In genomic region chr3R:9872133-9872814, dm6 we compare ENCODE assay signal across 1 fruit fly cellular context.
TF ChIP-seq lines count a peak whose summit lies in the region.

No protein-coding gene starts in this region.

TF ChIP-seq in whole organism, embryonic, 481 proteins besides CTCF, POLR2A, EP300 and RAD21 (continued from another document and continues in another):
- no peak for TF ChIP-seq CG10267 (tag; optimal IDR thresholded peaks at IDR 0.05; lab: Kevin White, UChicago)
- TF ChIP-seq CG8089 (GFP tag; optimal IDR thresholded peaks at IDR 0.05; lab: Kevin White, UChicago) = no peak
- TF ChIP-seq Ptx1 (GFP tag; IDR thresholded peaks at IDR 0.05; lab: Robert Waterston, UW) = no peak
- peak; percentile 44; the same call in 2 of the 3 replicates for TF ChIP-seq row (GFP tag; IDR thresholded peaks at IDR 0.05; lab: Robert Waterston, UW)
- TF ChIP-seq org-1 (GFP tag; optimal IDR thresholded peaks at IDR 0.05; lab: Kevin White, UChicago) = no peak
- TF ChIP-seq esg (GFP tag; conservative IDR thresholded peaks at IDR 0.05; lab: Robert Waterston, UW) = no peak
- TF ChIP-seq CG12769 (tag; optimal IDR thresholded peaks at IDR 0.05; lab: Kevin White, UChicago) = peak; percentile 97
- peak; percentile 43 for TF ChIP-seq CG15269 (tag; optimal IDR thresholded peaks at IDR 0.05; lab: Kevin White, UChicago)
- TF ChIP-seq tx (GFP tag; optimal IDR thresholded peaks at IDR 0.05; lab: Kevin White, UChicago) = no peak
- TF ChIP-seq dan (GFP tag; IDR thresholded peaks at IDR 0.05; lab: Robert Waterston, UW) = no peak
- no peak for TF ChIP-seq NC2β (GFP tag; optimal IDR thresholded peaks at IDR 0.05; lab: Kevin White, UChicago)
- TF ChIP-seq CG18011 (GFP tag; optimal IDR thresholded peaks at IDR 0.05; lab: Kevin White, UChicago) = no peak
- TF ChIP-seq lmd (GFP tag; IDR thresholded peaks at IDR 0.05; lab: Robert Waterston, UW) = peak; percentile 7; the same call in 1 of the 2 replicates
- peak; percentile 10; the same call in 1 of the 2 replicates for TF ChIP-seq chm (GFP tag; IDR thresholded peaks at IDR 0.05; lab: Robert Waterston, UW)
- peak; percentile 34; the same call in 1 of the 3 replicates for TF ChIP-seq CG34422 (GFP tag; IDR thresholded peaks at IDR 0.05; lab: Robert Waterston, UW)
- no peak for TF ChIP-seq CG9437 (GFP tag; optimal IDR thresholded peaks at IDR 0.05; lab: Kevin White, UChicago)
- TF ChIP-seq Med (GFP tag; lab: Kevin White, UChicago) = peak; percentile 77
- no peak for TF ChIP-seq cwo (GFP tag; optimal IDR thresholded peaks at IDR 0.05; lab: Kevin White, UChicago)
- TF ChIP-seq Blimp-1 (GFP tag; optimal IDR thresholded peaks at IDR 0.05; lab: Kevin White, UChicago) = no peak
- no peak for TF ChIP-seq CG11560 (tag; IDR thresholded peaks at IDR 0.05; lab: Robert Waterston, UW)
- no peak for TF ChIP-seq bowl (GFP tag; IDR thresholded peaks at IDR 0.05; lab: Robert Waterston, UW)
- no peak for TF ChIP-seq yki (optimal IDR thresholded peaks at IDR 0.05; lab: Kevin White, UChicago)
- TF ChIP-seq dmrt99B (tag; optimal IDR thresholded peaks at IDR 0.05; lab: Kevin White, UChicago) = peak; percentile 36
- peak; percentile 20; the same call in 1 of the 3 replicates for TF ChIP-seq ken (GFP tag; IDR thresholded peaks at IDR 0.05; lab: Robert Waterston, UW)
- peak; percentile 16 for TF ChIP-seq Nf-YC (tag; optimal IDR thresholded peaks at IDR 0.05; lab: Kevin White, UChicago)
- peak; percentile 18; the same call in 2 of the 3 replicates for TF ChIP-seq tgo (GFP tag; IDR thresholded peaks at IDR 0.05; lab: Robert Waterston, UW)
- no peak for TF ChIP-seq CG1529 (GFP tag; optimal IDR thresholded peaks at IDR 0.05; lab: Kevin White, UChicago)
- TF ChIP-seq Nf-YB (GFP tag; optimal IDR thresholded peaks at IDR 0.05; lab: Kevin White, UChicago) = peak; percentile 1
- TF ChIP-seq scrt (GFP tag; optimal IDR thresholded peaks at IDR 0.05; lab: Kevin White, UChicago) = peak; percentile 44
- peak; percentile 20 for TF ChIP-seq CG15696 (tag; optimal IDR thresholded peaks at IDR 0.05; lab: Kevin White, UChicago)
- peak; percentile 28 for TF ChIP-seq Abd-B (GFP tag; optimal IDR thresholded peaks at IDR 0.05; lab: Kevin White, UChicago)
- TF ChIP-seq sisA (GFP tag; IDR thresholded peaks at IDR 0.05; lab: Robert Waterston, UW) = no peak
- TF ChIP-seq ind (GFP tag; optimal IDR thresholded peaks at IDR 0.05; lab: Kevin White, UChicago) = peak; percentile 23
- peak; percentile 12 for TF ChIP-seq CG2120 (GFP tag; optimal IDR thresholded peaks at IDR 0.05; lab: Kevin White, UChicago)
- TF ChIP-seq Sox102F (GFP tag; optimal IDR thresholded peaks at IDR 0.05; lab: Kevin White, UChicago) = peak; percentile 23
- TF ChIP-seq CG8290 (GFP tag; optimal IDR thresholded peaks at IDR 0.05; lab: Kevin White, UChicago) = no peak
- TF ChIP-seq CG8290 (tag; optimal IDR thresholded peaks at IDR 0.05; lab: Kevin White, UChicago) = peak in 1 of 2 experiments; percentile 64
- TF ChIP-seq CG14014 (GFP tag; IDR thresholded peaks at IDR 0.05; lab: Robert Waterston, UW) = peak; percentile 29; the same call in 1 of the 2 replicates
- TF ChIP-seq Pdp1 (GFP tag; optimal IDR thresholded peaks at IDR 0.05; lab: Kevin White, UChicago) = peak in 1 of 2 experiments; percentile 59
- TF ChIP-seq D (optimal IDR thresholded peaks at IDR 0.05; lab: Kevin White, UChicago) = no peak
- peak; percentile 2 for TF ChIP-seq D (GFP tag; optimal IDR thresholded peaks at IDR 0.05; lab: Kevin White, UChicago)
- TF ChIP-seq insv (GFP tag; optimal IDR thresholded peaks at IDR 0.05; lab: Kevin White, UChicago) = peak; percentile 83 to 97
- TF ChIP-seq CG32767 (GFP tag; IDR thresholded peaks at IDR 0.05; lab: Robert Waterston, UW) = peak; percentile 88
- no peak for TF ChIP-seq H15 (GFP tag; IDR thresholded peaks at IDR 0.05; lab: Robert Waterston, UW)
- TF ChIP-seq twi (tag; optimal IDR thresholded peaks at IDR 0.05; lab: Kevin White, UChicago) = peak; percentile 54
- no peak for TF ChIP-seq CG12659 (GFP tag; optimal IDR thresholded peaks at IDR 0.05; lab: Kevin White, UChicago)
- TF ChIP-seq so (GFP tag; IDR thresholded peaks at IDR 0.05; lab: Robert Waterston, UW) = 0 out of 3 replicates have a peak, but pooled peaks have one; percentile 35
- no peak for TF ChIP-seq CG11723 (GFP tag; optimal IDR thresholded peaks at IDR 0.05; lab: Kevin White, UChicago)
- TF ChIP-seq crol (GFP tag; IDR thresholded peaks at IDR 0.05; lab: Robert Waterston, UW) = peak; percentile 88
- peak; percentile 27 for TF ChIP-seq CG7839 (tag; optimal IDR thresholded peaks at IDR 0.05; lab: Kevin White, UChicago)
- TF ChIP-seq Eip74EF (GFP tag; optimal IDR thresholded peaks at IDR 0.05; lab: Kevin White, UChicago) = no peak
- TF ChIP-seq bsh (GFP tag; optimal IDR thresholded peaks at IDR 0.05; lab: Kevin White, UChicago) = peak in 1 of 2 experiments; percentile 15
- TF ChIP-seq CG2678 (tag; optimal IDR thresholded peaks at IDR 0.05; lab: Kevin White, UChicago) = peak; percentile 18
- peak; percentile 50 for TF ChIP-seq pros (GFP tag; optimal IDR thresholded peaks at IDR 0.05; lab: Kevin White, UChicago)
- TF ChIP-seq CG6654 (GFP tag; optimal IDR thresholded peaks at IDR 0.05; lab: Kevin White, UChicago) = no peak
- TF ChIP-seq gcm2 (GFP tag; optimal IDR thresholded peaks at IDR 0.05; lab: Kevin White, UChicago) = no peak
- TF ChIP-seq CG8388 (GFP tag; optimal IDR thresholded peaks at IDR 0.05; lab: Kevin White, UChicago) = peak; percentile 0
- TF ChIP-seq btn (GFP tag; optimal IDR thresholded peaks at IDR 0.05; lab: Kevin White, UChicago) = no peak
- peak; percentile 63 for TF ChIP-seq Rfx (GFP tag; IDR thresholded peaks at IDR 0.05; lab: Robert Waterston, UW)
- peak; percentile 25 for TF ChIP-seq CG5180 (GFP tag; optimal IDR thresholded peaks at IDR 0.05; lab: Kevin White, UChicago)
- peak; percentile 85 for TF ChIP-seq abd-A (tag; optimal IDR thresholded peaks at IDR 0.05; lab: Kevin White, UChicago)
- peak; percentile 88 for TF ChIP-seq cg (GFP tag; optimal IDR thresholded peaks at IDR 0.05; lab: Kevin White, UChicago)
- peak in 1 of 2 experiments; percentile 9 for TF ChIP-seq dpn (GFP tag; optimal IDR thresholded peaks at IDR 0.05; lab: Kevin White, UChicago)
- TF ChIP-seq Asciz (GFP tag; optimal IDR thresholded peaks at IDR 0.05; lab: Kevin White, UChicago) = peak; percentile 14
- peak; percentile 53 for TF ChIP-seq oc (tag; optimal IDR thresholded peaks at IDR 0.05; lab: Kevin White, UChicago)
- TF ChIP-seq Xrp1 (GFP tag; IDR thresholded peaks at IDR 0.05; lab: Robert Waterston, UW) = no peak
- no peak for TF ChIP-seq amos (GFP tag; IDR thresholded peaks at IDR 0.05; lab: Robert Waterston, UW; ENCODE audit: partially characterized antibody)
- 0 out of 4 replicates have a peak, but pooled peaks have one; percentile 9 for TF ChIP-seq Gug (GFP tag; IDR thresholded peaks at IDR 0.05; lab: Robert Waterston, UW)
- TF ChIP-seq Antp (GFP tag; optimal IDR thresholded peaks at IDR 0.05; lab: Kevin White, UChicago) = peak; percentile 6
- peak; percentile 32 for TF ChIP-seq CG17568 (GFP tag; optimal IDR thresholded peaks at IDR 0.05; lab: Kevin White, UChicago)
- TF ChIP-seq fd64A (GFP tag; optimal IDR thresholded peaks at IDR 0.05; lab: Kevin White, UChicago) = peak; percentile 35
- TF ChIP-seq Drgx (GFP tag; IDR thresholded peaks at IDR 0.05; lab: Robert Waterston, UW) = peak; percentile 5; the same call in 1 of the 2 replicates
- no peak for TF ChIP-seq lov (optimal IDR thresholded peaks at IDR 0.05; lab: Kevin White, UChicago)
- TF ChIP-seq lov (GFP tag; IDR thresholded peaks at IDR 0.05; lab: Robert Waterston, UW) = 0 out of 3 replicates have a peak, but pooled peaks have one; percentile 5
- TF ChIP-seq Sry-β (GFP tag; optimal IDR thresholded peaks at IDR 0.05; lab: Kevin White, UChicago) = peak; percentile 10
- TF ChIP-seq CG14441 (GFP tag; IDR thresholded peaks at IDR 0.05; lab: Robert Waterston, UW) = no peak
- no peak for TF ChIP-seq vfl (GFP tag; optimal IDR thresholded peaks at IDR 0.05; lab: Kevin White, UChicago)
- TF ChIP-seq Trl (optimal IDR thresholded peaks at IDR 0.05; lab: Kevin White, UChicago) = peak; percentile 59 to 67
- no peak for TF ChIP-seq Trl (GFP tag; optimal IDR thresholded peaks at IDR 0.05; lab: Kevin White, UChicago)
- TF ChIP-seq CG12391 (tag; optimal IDR thresholded peaks at IDR 0.05; lab: Kevin White, UChicago) = peak; percentile 17
- no peak for TF ChIP-seq Fer1 (GFP tag; optimal IDR thresholded peaks at IDR 0.05; lab: Kevin White, UChicago)
- no peak for TF ChIP-seq CG5245 (GFP tag; optimal IDR thresholded peaks at IDR 0.05; lab: Kevin White, UChicago)
- no peak for TF ChIP-seq CG4707 (GFP tag; optimal IDR thresholded peaks at IDR 0.05; lab: Kevin White, UChicago)
- TF ChIP-seq crp (GFP tag; optimal IDR thresholded peaks at IDR 0.05; lab: Kevin White, UChicago) = peak in 1 of 2 experiments; percentile 32
- TF ChIP-seq dysf (GFP tag; IDR thresholded peaks at IDR 0.05; lab: Robert Waterston, UW) = peak; percentile 31; the same call in 2 of the 3 replicates
- TF ChIP-seq ssp (GFP tag; IDR thresholded peaks at IDR 0.05; lab: Robert Waterston, UW) = no peak
- TF ChIP-seq Sox100B (GFP tag; optimal IDR thresholded peaks at IDR 0.05; lab: Kevin White, UChicago) = peak; percentile 6
- no peak for TF ChIP-seq YL-1 (GFP tag; optimal IDR thresholded peaks at IDR 0.05; lab: Kevin White, UChicago)
- peak; percentile 11; the same call in 1 of the 2 replicates for TF ChIP-seq ara (GFP tag; IDR thresholded peaks at IDR 0.05; lab: Robert Waterston, UW)
- peak; percentile 80 for TF ChIP-seq CG4360 (GFP tag; IDR thresholded peaks at IDR 0.05; lab: Robert Waterston, UW)
- TF ChIP-seq Doc2 (GFP tag; IDR thresholded peaks at IDR 0.05; lab: Robert Waterston, UW) = no peak
- no peak for TF ChIP-seq Dip2 (GFP tag; IDR thresholded peaks at IDR 0.05; lab: Robert Waterston, UW)
- TF ChIP-seq fd3F (GFP tag; optimal IDR thresholded peaks at IDR 0.05; lab: Kevin White, UChicago) = peak; percentile 18
- peak; percentile 40 for TF ChIP-seq Dek (tag; optimal IDR thresholded peaks at IDR 0.05; lab: Kevin White, UChicago)
- TF ChIP-seq CG18599 (GFP tag; optimal IDR thresholded peaks at IDR 0.05; lab: Kevin White, UChicago) = peak; percentile 23
- TF ChIP-seq D19A (tag; optimal IDR thresholded peaks at IDR 0.05; lab: Kevin White, UChicago) = peak; percentile 10
- TF ChIP-seq CG3163 (GFP tag; optimal IDR thresholded peaks at IDR 0.05; lab: Kevin White, UChicago) = peak; percentile 97
- TF ChIP-seq Hr3 (GFP tag; optimal IDR thresholded peaks at IDR 0.05; lab: Kevin White, UChicago) = peak; percentile 52
- TF ChIP-seq gsb-n (tag; optimal IDR thresholded peaks at IDR 0.05; lab: Kevin White, UChicago) = peak; percentile 34
- peak; percentile 57 for TF ChIP-seq gem (tag; optimal IDR thresholded peaks at IDR 0.05; lab: Kevin White, UChicago)
- TF ChIP-seq CG2712 (tag; optimal IDR thresholded peaks at IDR 0.05; lab: Kevin White, UChicago) = peak; percentile 60
- TF ChIP-seq eve (GFP tag; optimal IDR thresholded peaks at IDR 0.05; lab: Kevin White, UChicago) = peak in 1 of 2 experiments; percentile 78
- peak; percentile 4 for TF ChIP-seq CG2116 (GFP tag; optimal IDR thresholded peaks at IDR 0.05; lab: Kevin White, UChicago)
- TF ChIP-seq CG11504 (tag; optimal IDR thresholded peaks at IDR 0.05; lab: Kevin White, UChicago) = peak; percentile 44
- peak; percentile 78; the same call in 2 of the 3 replicates for TF ChIP-seq CG2199 (GFP tag; IDR thresholded peaks at IDR 0.05; lab: Robert Waterston, UW)
- peak; percentile 54 for TF ChIP-seq sd (tag; optimal IDR thresholded peaks at IDR 0.05; lab: Kevin White, UChicago)
- peak; percentile 14 for TF ChIP-seq lilli (GFP tag; optimal IDR thresholded peaks at IDR 0.05; lab: Kevin White, UChicago)
- no peak for TF ChIP-seq wor (GFP tag; IDR thresholded peaks at IDR 0.05; lab: Robert Waterston, UW)
- TF ChIP-seq pb (GFP tag; optimal IDR thresholded peaks at IDR 0.05; lab: Kevin White, UChicago) = peak; percentile 6
- TF ChIP-seq Hr51 (GFP tag; optimal IDR thresholded peaks at IDR 0.05; lab: Kevin White, UChicago) = peak in 1 of 2 experiments; percentile 28
- TF ChIP-seq chif (GFP tag; optimal IDR thresholded peaks at IDR 0.05; lab: Kevin White, UChicago) = no peak
- TF ChIP-seq Kr (GFP tag; optimal IDR thresholded peaks at IDR 0.05; lab: Kevin White, UChicago) = peak; percentile 40
- TF ChIP-seq Bgb (GFP tag; IDR thresholded peaks at IDR 0.05; lab: Robert Waterston, UW; ENCODE audit: partially characterized antibody) = no peak
- TF ChIP-seq chinmo (GFP tag; IDR thresholded peaks at IDR 0.05; lab: Robert Waterston, UW; ENCODE audit: partially characterized antibody) = peak; percentile 86; the same call in 3 of the 4 replicates
- TF ChIP-seq CG31365 (tag; optimal IDR thresholded peaks at IDR 0.05; lab: Kevin White, UChicago) = no peak
- peak; percentile 29 for TF ChIP-seq grau (tag; optimal IDR thresholded peaks at IDR 0.05; lab: Kevin White, UChicago)
- peak; percentile 61 for TF ChIP-seq nerfin-1 (tag; optimal IDR thresholded peaks at IDR 0.05; lab: Kevin White, UChicago)
- TF ChIP-seq Fer3 (tag; optimal IDR thresholded peaks at IDR 0.05; lab: Kevin White, UChicago) = peak; percentile 28
- TF ChIP-seq PHDP (tag; optimal IDR thresholded peaks at IDR 0.05; lab: Kevin White, UChicago) = peak; percentile 21
- TF ChIP-seq CG1603 (tag; optimal IDR thresholded peaks at IDR 0.05; lab: Kevin White, UChicago) = peak; percentile 42
- TF ChIP-seq CoRest (tag; optimal IDR thresholded peaks at IDR 0.05; lab: Kevin White, UChicago) = peak; percentile 24
- TF ChIP-seq Awh (GFP tag; IDR thresholded peaks at IDR 0.05; lab: Robert Waterston, UW) = 0 out of 2 replicates have a peak, but pooled peaks have one; percentile 32
- no peak for TF ChIP-seq CG3726 (GFP tag; IDR thresholded peaks at IDR 0.05; lab: Robert Waterston, UW)
- TF ChIP-seq Rx (GFP tag; IDR thresholded peaks at IDR 0.05; lab: Robert Waterston, UW) = 0 out of 2 replicates have a peak, but pooled peaks have one; percentile 3
- peak; percentile 95 for TF ChIP-seq kni (GFP tag; optimal IDR thresholded peaks at IDR 0.05; lab: Kevin White, UChicago)
- TF ChIP-seq CG15601 (tag; optimal IDR thresholded peaks at IDR 0.05; lab: Kevin White, UChicago) = peak; percentile 21
- 0 out of 2 replicates have a peak, but pooled peaks have one; percentile 15 for TF ChIP-seq E2f1 (GFP tag; IDR thresholded peaks at IDR 0.05; lab: Robert Waterston, UW)
- TF ChIP-seq sens (GFP tag; lab: Kevin White, UChicago) = peak; percentile 84
- peak; percentile 6 for TF ChIP-seq CG7556 (GFP tag; optimal IDR thresholded peaks at IDR 0.05; lab: Kevin White, UChicago)
- 0 out of 2 replicates have a peak, but pooled peaks have one; percentile 21 for TF ChIP-seq H2.0 (GFP tag; IDR thresholded peaks at IDR 0.05; lab: Robert Waterston, UW)
- peak; percentile 25 for TF ChIP-seq ERR (GFP tag; optimal IDR thresholded peaks at IDR 0.05; lab: Kevin White, UChicago)
